Fruit fly (Drosophila melanogaster): ENCODE data around the gene CG46307.

CG46307 gene

DNA sequence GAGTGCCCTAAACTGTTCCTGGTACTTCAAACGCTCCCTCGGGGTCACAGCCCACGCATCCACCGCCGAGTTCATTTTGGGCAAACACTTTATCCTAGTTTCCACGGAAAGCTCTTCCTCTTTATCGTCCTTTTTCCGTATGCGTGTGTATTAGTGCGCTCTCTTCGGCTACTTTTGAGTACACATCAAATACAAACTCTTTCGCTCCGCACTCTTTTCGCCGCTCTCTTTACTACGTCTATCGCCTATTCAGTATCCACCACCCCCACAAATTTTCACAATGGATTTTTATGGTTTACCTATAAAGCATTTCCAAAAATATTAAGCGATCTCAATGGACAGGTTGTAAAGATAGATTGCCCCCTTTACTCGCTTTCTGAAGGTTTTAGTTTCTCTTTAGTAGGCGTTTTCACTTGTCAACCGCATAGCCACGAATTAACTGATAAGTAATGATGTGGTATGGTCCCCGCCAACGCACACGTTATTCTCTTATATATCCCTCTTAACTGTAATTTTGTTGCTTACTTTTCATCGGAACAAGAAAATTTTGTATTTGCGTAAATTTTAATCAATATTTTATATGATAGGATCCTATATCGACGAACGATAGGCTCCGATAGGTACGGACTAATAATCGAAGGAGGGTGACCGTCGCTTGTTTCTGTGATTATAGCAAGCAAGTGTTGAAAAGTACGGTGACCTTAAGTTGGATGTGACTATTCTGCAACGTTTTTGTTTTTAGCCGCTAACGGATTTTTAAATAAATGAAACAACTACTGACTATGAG, 37.5 kb downstream of the CG46307 start, which contains the start of gene Dap160:
Dap160 (minus strand) TSS at position 634 of the 787 bp plus-strand sequence.
- TF ChIP-seq CG8478 (optimal IDR thresholded peaks at IDR 0.05) (no peak), CTCF (optimal IDR thresholded peaks at IDR 0.05) (no peak)

DNA sequence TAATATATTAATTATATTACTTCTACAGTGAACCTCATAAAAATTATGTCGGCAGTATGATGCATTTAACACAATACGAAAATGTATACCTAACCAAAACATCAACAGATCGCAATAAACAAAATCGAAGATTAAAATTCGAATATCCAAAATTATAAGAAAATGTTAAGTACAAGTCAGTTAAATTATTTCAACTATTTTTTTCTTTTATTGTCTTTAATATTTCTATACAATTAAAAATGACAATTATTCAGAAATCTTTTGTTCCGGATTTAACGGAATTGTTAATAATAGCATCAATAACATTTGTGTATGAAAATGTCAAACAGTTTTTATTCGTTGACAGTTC, 38.1 kb downstream of the CG46307 start:
- TF ChIP-seq CTCF (optimal IDR thresholded peaks at IDR 0.05) = no peak
- TF ChIP-seq CG8478 (optimal IDR thresholded peaks at IDR 0.05) = no peak

DNA sequence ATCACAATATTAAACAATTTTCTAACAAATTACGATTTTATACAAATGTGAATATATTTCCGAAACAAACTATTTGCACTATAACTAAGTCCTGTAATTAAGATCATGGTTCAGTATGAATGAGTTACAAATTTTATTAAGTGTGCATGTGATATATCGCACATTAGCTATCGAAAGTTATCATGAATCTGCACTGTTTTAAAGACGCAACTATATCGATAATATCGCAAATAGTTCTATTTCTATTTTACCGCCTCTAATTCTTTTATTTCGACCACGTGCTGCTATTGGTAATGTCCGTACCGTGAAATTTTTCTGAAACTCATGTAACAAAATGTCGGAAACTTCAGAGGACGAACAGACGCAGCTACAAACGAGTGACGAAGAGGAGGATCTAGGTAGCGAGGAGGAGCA, 38.6 kb downstream of the CG46307 start, which contains the start of gene pths:
pths (plus strand) TSS at position 258 of the 414 bp plus-strand sequence.
- TF ChIP-seq CTCF (optimal IDR thresholded peaks at IDR 0.05) (no peak), CG8478 (optimal IDR thresholded peaks at IDR 0.05) (no peak)

DNA sequence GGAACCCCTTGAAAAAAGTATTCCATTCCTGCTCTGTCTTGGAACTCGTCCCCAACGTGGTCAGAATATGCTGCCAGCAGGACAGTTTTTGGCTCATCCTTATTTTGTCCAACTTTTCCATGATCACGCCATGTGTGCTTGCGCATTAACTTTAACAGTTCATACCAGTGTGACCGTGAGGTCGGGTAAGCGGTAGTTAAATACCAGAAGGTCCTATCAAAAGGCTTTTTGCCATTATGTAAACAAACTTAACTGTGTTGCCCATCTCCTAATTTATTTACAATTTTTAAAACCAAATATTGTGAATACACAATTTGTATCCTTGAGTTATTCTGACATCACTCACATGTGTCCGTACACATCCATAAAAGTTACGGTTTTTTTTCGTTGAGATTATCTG, 43.9 kb downstream of the CG46307 start, which contains the start of gene del:
del (minus strand) TSS at position 305 of the 400 bp plus-strand sequence.
- no peak for TF ChIP-seq CTCF (optimal IDR thresholded peaks at IDR 0.05)
- TF ChIP-seq CG8478 (optimal IDR thresholded peaks at IDR 0.05) = no peak

DNA sequence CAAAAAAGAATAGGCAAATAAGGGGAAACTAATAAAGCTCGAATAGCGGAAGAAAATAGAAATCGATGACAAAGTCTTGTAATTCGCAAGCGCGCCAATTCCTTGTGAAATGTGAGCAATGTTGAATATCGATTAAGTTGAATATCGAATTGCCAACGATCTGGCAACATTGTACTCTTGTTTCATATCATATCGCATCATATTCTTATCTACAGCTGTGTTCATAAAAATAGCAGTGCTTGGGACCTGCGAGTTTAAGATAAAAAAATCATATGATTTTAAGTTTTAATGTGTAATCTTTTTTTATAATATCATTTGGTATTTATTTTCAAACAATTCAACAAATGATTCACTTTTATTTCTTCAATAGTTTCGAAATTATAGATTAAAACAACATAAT, 44.7 kb downstream of the CG46307 start:
- no peak for TF ChIP-seq CTCF (optimal IDR thresholded peaks at IDR 0.05)
- TF ChIP-seq CG8478 (optimal IDR thresholded peaks at IDR 0.05) = no peak

DNA sequence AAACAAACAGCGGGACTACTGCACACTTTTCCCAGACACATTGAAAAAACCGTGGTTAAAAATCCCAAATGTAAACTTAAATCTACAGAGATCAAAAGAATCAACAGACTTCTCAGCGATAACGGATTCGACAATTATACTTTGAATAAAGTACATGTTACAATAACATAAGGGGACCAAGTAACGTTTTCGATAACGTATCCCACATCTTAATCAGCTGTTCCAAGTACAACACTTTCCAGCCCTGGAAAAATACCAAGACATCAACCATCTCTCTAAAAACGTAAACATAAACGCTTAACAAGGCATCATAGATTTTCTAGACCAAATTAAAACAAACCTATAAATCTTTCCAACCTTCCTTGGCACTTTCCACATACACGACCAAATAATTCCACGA, 49.5 kb downstream of the CG46307 start:
- TF ChIP-seq CTCF (optimal IDR thresholded peaks at IDR 0.05) (no peak), CG8478 (optimal IDR thresholded peaks at IDR 0.05) (no peak)

DNA sequence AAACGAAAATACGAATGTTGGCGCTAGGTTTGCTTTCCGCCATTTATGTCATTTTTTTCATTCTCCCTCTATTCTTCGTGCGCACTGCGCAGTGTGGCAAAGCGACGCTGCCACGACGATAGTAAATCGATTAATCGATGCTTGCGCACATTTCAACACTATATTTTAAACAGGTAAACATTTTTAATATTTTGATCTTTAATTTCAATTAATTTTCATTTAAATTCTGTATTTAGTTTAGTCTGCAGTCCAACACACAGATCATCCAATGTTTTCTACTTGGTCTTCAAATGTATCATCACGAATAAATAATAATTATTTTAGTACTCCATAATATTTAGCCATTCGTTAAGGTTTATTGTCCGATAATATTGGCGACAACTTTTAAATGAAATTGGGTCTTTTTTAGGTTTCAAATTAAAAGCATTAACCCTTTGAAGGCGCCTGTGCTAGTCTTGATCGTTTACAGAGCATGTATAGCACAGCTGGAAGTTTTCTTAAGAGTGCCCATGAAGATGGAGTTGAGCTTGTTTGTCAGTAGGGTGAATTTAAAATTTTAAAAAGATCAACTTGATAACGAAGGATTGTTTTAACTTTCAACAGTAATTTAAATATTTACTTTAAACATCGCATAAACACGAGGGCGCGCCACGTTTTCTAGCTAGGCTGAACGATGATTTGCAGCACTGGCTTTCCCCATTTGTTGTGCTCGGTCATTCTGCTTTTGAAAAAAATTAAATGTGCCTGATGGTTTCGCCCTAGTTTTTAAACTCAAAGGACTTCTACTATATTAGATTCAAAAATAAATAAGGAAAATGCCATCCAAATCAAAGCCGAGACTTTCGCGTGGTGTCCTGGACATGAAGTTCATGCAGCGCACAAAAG, 52.0 kb downstream of the CG46307 start, which contains the start of the genes Mpp6 and E2f2:
Mpp6 (plus strand) TSS at position 133 of the 885 bp plus-strand sequence.
E2f2 (minus strand) TSS at position 594 of the 885 bp plus-strand sequence.
- TF ChIP-seq CTCF (optimal IDR thresholded peaks at IDR 0.05) (no peak), CG8478 (optimal IDR thresholded peaks at IDR 0.05) (no peak)

DNA sequence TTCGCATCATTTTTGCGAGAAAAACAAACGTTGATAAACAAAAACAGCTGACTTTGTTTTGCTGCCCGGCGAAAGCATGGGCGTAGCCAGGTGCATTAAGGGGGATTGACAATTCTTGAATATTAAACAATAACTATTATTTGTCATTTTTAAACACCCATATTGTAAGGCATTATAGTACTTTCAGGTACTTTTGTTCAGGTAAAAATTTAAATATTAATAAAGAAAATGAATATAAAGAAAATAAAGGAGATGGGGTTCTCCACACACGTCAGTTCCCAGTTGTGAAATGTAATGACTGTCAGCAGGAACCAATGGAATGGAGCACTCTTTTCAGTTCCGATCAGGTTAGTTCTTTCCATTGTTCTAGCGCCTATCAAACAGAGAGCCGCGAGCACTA, 54.2 kb downstream of the CG46307 start, which contains the start of the genes Coq3 and Pld3:
Coq3 (minus strand) TSS at position 58 of the 400 bp plus-strand sequence.
Pld3 (plus strand) TSS at position 294 of the 400 bp plus-strand sequence.
- TF ChIP-seq CG8478 (optimal IDR thresholded peaks at IDR 0.05) = no peak
- TF ChIP-seq CTCF (optimal IDR thresholded peaks at IDR 0.05) = no peak

DNA sequence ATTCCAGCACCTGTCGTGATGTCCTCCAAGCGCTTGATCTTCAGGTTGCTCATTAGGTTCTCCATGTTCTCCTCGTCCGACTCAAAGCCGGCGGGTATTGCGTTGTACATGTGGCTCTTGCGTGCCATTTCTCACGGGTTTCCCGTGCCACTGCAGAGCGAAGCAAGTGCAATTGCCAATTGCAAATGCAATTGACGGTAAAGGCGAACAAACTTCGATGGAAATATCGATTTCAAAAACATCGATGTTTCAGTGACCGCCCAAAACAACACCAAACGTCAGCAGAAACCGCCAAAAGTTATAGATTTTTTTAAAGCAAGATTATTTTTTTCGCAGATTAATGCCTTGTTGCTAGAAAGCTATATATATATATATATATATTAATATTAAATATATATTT, 58.5 kb downstream of the CG46307 start, which contains the start of gene Nbr:
Nbr (minus strand) TSS at position 209 of the 400 bp plus-strand sequence.
- TF ChIP-seq CTCF (optimal IDR thresholded peaks at IDR 0.05) = no peak
- no peak for TF ChIP-seq CG8478 (optimal IDR thresholded peaks at IDR 0.05)

DNA sequence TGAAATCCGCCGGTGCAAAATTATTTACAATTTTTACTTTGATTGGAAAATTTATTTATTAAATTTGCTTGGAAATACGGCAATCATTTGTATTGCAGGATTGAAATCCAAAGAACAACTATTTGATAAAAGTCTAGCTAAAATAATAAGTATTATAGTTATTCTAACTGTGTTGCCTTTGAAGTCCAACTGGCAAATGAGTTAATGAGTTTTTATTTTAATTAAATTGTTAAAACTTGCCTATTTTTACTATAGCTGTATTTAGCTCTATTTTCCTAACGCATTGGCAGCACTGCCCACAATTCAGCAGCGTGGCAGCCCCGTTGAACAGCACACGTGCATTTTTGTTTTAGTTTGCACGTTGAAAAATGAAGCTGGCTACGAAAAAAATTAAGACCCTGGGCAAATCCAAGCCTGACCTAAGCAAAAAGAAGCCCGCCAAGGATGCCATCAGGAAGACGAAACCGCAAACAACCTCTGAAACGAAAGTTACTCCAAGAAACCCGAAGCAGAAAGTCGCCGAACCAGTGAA, 59.0 kb downstream of the CG46307 start, which contains the start of gene Noc2:
Noc2 (plus strand) TSS at position 331 of the 532 bp plus-strand sequence.
- no peak for TF ChIP-seq CG8478 (optimal IDR thresholded peaks at IDR 0.05)
- no peak for TF ChIP-seq CTCF (optimal IDR thresholded peaks at IDR 0.05)

DNA sequence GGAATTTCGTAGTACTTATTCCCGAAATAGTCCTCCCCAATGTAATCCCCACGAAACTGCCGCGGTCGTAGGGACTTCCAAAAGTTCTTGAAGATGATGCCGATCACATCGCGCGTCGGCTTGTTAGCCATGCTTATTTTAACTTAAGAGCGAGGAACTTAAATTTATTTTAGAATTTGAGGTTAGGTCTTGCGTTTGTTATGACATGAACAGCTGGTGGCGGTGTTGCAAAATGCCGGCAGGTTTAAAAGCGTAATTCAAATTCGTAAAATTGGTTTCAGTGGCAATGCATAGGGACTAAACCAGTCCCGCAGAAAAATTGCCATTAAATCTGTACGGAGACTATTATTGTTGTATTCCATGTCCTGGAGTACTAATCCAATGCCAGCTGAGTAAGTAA, 62.1 kb downstream of the CG46307 start:
- no peak for TF ChIP-seq CG8478 (optimal IDR thresholded peaks at IDR 0.05)
- no peak for TF ChIP-seq CTCF (optimal IDR thresholded peaks at IDR 0.05)

DNA sequence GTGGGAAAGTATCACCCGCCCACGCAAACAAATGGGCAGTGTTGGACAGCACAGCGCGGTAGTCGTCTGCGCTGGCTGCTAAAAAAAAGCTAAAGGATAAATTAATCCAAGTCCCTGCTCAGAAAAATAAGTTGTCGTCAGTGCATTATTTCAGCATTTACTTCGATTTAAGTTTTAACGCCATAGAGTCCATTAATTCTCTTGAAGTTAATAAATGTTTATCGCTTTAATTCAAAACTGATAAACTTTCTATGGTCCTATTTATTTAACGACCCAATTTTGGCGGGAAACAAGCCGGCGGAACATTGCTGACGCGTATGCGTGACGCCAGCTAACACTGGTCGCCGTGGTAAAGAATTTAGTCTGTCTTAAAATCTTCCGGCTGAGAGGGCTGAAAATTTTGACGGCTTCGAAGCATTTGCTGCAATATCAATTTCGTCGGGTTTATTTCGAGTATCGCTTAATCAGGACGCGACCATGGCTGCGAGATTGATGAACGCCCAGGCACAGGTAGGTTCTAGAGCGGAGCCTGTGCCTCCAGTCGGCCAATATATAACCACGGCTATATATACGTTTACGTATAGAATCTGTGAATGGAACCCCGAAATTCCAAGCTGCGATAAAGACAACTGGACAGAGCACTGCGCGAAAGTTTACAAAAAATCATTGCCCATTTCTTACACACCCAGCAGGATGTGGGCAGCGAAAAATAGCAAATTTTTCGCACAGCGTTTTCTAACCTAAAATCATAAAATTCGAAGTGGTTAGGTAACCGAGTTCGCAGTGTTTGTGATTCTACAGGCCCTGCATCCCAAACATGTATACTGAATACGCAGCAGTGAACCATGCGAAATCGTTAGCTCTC, 64.2 kb downstream of the CG46307 start, which contains the start of the genes mAcon1, CG43345 and CG43346:
mAcon1 (plus strand) TSS at position 276 of the 865 bp plus-strand sequence.
CG43345 (minus strand) TSS at position 287 of the 865 bp plus-strand sequence.
CG43346 (minus strand) TSS at position 287 of the 865 bp plus-strand sequence.
- TF ChIP-seq CG8478 (optimal IDR thresholded peaks at IDR 0.05) (no peak), CTCF (optimal IDR thresholded peaks at IDR 0.05) (no peak)

DNA sequence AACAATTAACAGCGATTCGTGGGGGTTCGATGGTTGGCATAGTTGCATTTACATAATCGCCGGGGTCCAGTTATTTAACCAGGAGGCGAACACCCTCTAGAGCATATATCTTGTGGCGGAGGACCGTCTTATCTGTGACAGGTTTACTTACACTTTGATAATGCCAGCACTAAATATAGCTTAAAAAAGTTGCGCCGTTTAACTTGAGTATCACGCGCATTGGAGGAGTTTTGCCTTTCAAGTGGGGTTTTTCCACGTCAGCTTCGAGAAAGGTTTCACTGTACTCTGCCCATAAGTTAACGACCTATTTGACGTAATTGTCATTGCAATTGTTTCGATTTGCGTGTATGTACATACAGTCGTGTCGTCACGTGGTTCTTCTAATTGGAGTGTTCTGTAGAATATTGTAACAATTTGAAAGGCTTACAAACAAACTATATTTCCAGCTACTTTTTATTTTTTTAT, 64.8 kb downstream of the CG46307 start:
- TF ChIP-seq CG8478 (optimal IDR thresholded peaks at IDR 0.05) = no peak
- TF ChIP-seq CTCF (optimal IDR thresholded peaks at IDR 0.05) = no peak
